Worm (Caenorhabditis elegans): ENCODE measurements around the gene npr-38.
A peak's percentile ranks its signal among the peaks of the same experiment; 100 is the strongest.

The npr-38 gene

ce11 chrX:6286154-6286553, 25.3 kb upstream of the npr-38 start (continued):
- TF ChIP-seq B0261.1 (tag; optimal IDR thresholded peaks at IDR 0.05) (peak; percentile 82), bed-2 (GFP tag; IDR thresholded peaks at IDR 0.05) (no peak), mes-4 (tag; optimal IDR thresholded peaks at IDR 0.05) (peak; percentile 43), nhr-179 (tag; optimal IDR thresholded peaks at IDR 0.05) (no peak), ekl-4 (GFP tag; IDR thresholded peaks at IDR 0.05) (peak; percentile 80), tlf-1 (GFP tag; optimal IDR thresholded peaks at IDR 0.05) (peak; percentile 40), die-1 (tag; optimal IDR thresholded peaks at IDR 0.05) (peak; percentile 90), efl-1 (GFP tag; optimal IDR thresholded peaks at IDR 0.05) (no peak), ZK185.1 (tag; optimal IDR thresholded peaks at IDR 0.05; ENCODE audit: poor library complexity, severe bottlenecking) (peak; percentile 83), dpl-1 (GFP tag; optimal IDR thresholded peaks at IDR 0.05) (no peak), rec-8 (tag; optimal IDR thresholded peaks at IDR 0.05) (peak; percentile 61 to 72), cebp-1 (GFP tag; IDR thresholded peaks at IDR 0.05) (no peak), cebp-1 (tag; optimal IDR thresholded peaks at IDR 0.05) (no peak), ceh-91 (GFP tag; IDR thresholded peaks at IDR 0.05) (no peak), rcor-1 (GFP tag; IDR thresholded peaks at IDR 0.05) (peak; percentile 60; the same call in 1 of the 2 replicates), him-1 (tag; optimal IDR thresholded peaks at IDR 0.05) (peak; percentile 97), hmg-20 (GFP tag; IDR thresholded peaks at IDR 0.05) (0 out of 2 replicates have a peak, but pooled peaks have one; percentile 57), hlh-12 (tag; optimal IDR thresholded peaks at IDR 0.05) (peak; percentile 64), ztf-25 (GFP tag; IDR thresholded peaks at IDR 0.05) (peak; percentile 94), ztf-18 (tag; optimal IDR thresholded peaks at IDR 0.05) (peak; percentile 69), hsf-1 (GFP tag; IDR thresholded peaks at IDR 0.05) (0 out of 2 replicates have a peak, but pooled peaks have one; percentile 50), zfh-2 (GFP tag; conservative IDR thresholded peaks at IDR 0.05) (no peak), ceh-40 (GFP tag; IDR thresholded peaks at IDR 0.05) (0 out of 2 replicates have a peak, but pooled peaks have one; percentile 81), snpc-1.1 (tag; optimal IDR thresholded peaks at IDR 0.05; ENCODE audit: insufficient read depth) (peak; percentile 71), attf-6 (GFP tag; IDR thresholded peaks at IDR 0.05) (peak; percentile 60; the same call in 1 of the 2 replicates), sea-2 (GFP tag; IDR thresholded peaks at IDR 0.05) (peak; percentile 41; the same call in 1 of the 2 replicates), atf-7 (tag; optimal IDR thresholded peaks at IDR 0.05) (peak; percentile 59), fkh-3 (tag; optimal IDR thresholded peaks at IDR 0.05) (peak; percentile 66), Y53F4B.3 (GFP tag; IDR thresholded peaks at IDR 0.05) (no peak), attf-5 (GFP tag; optimal IDR thresholded peaks at IDR 0.05) (peak; percentile 56), snpc-3.4 (tag; optimal IDR thresholded peaks at IDR 0.05) (peak; percentile 82), dox-1 (GFP tag; IDR thresholded peaks at IDR 0.05) (peak; percentile 62; the same call in 1 of the 2 replicates), lag-1 (GFP tag; IDR thresholded peaks at IDR 0.05) (no peak), lsy-27 (tag; optimal IDR thresholded peaks at IDR 0.05; ENCODE audit: borderline replicate concordance, insufficient read depth) (peak; percentile 65), ceh-100 (GFP tag; IDR thresholded peaks at IDR 0.05) (peak; percentile 48), T26A5.8 (tag; optimal IDR thresholded peaks at IDR 0.05) (peak; percentile 54), ztf-3 (GFP tag; optimal IDR thresholded peaks at IDR 0.05) (no peak), nhr-80 (tag; optimal IDR thresholded peaks at IDR 0.05) (peak; percentile 32), pbrm-1 (GFP tag; IDR thresholded peaks at IDR 0.05) (peak; percentile 76), somi-1 (GFP tag; optimal IDR thresholded peaks at IDR 0.05) (peak; percentile 79), F52B5.7 (tag; optimal IDR thresholded peaks at IDR 0.05) (peak; percentile 69), hlh-26 (GFP tag; conservative IDR thresholded peaks at IDR 0.05) (no peak), snpc-4 (GFP tag; optimal IDR thresholded peaks at IDR 0.05) (peak; percentile 85), snpc-4 (tag; optimal IDR thresholded peaks at IDR 0.05) (peak in 2 of 4 experiments; percentile 35 to 83), C06A6.2 (GFP tag; conservative IDR thresholded peaks at IDR 0.05) (no peak), repo-1 (tag; optimal IDR thresholded peaks at IDR 0.05) (no peak), F55B11.4 (tag; optimal IDR thresholded peaks at IDR 0.05; ENCODE audit: borderline replicate concordance, insufficient read depth) (no peak), ztf-26 (tag; optimal IDR thresholded peaks at IDR 0.05) (peak; percentile 14), Y53G8AR.9 (GFP tag; conservative IDR thresholded peaks at IDR 0.05) (no peak)

Measured in whole organism, young adult.